Worm (Caenorhabditis elegans): Measurements from ENCODE around the gene dnj-7.

Gene dnj-7

ce11 chrX:7157483-7157882, 36.9 kb upstream of the dnj-7 start:
- TF ChIP-seq mep-1 (tag; optimal IDR thresholded peaks at IDR 0.05) (no peak), blmp-1 (tag; optimal IDR thresholded peaks at IDR 0.05) (no peak), lin-13 (tag; optimal IDR thresholded peaks at IDR 0.05) (no peak), unc-120 (tag; optimal IDR thresholded peaks at IDR 0.05; ENCODE audit: poor library complexity, severe bottlenecking) (no peak), unc-62 (GFP tag; optimal IDR thresholded peaks at IDR 0.05) (no peak), tbx-8 (GFP tag; optimal IDR thresholded peaks at IDR 0.05) (no peak), sptf-1 (tag; optimal IDR thresholded peaks at IDR 0.05) (no peak), elt-3 (tag; optimal IDR thresholded peaks at IDR 0.05) (no peak), zip-8 (tag; optimal IDR thresholded peaks at IDR 0.05) (no peak), hlh-1 (tag; optimal IDR thresholded peaks at IDR 0.05) (no peak)

DNA sequence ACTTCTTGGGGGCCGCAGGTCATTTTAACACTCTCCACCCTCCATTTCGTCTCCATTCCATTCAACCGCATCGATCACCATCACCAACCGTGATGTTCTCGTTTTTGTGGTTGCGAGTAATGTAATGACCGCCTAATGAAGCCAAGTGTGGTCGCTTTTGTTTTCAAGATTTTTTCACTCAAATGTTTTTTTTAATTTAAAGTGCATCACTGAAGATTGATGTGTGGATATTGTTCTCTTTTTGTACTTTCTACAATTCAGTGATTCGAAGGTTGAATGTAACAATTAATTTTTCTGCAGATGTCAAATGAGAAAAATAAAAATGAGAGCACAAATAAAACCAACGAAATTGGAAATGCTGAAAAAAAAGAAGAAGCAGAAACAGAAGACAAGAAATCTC, 35.6 kb upstream of the dnj-7 start, which contains the start of gene pgp-10:
TSS of gene pgp-10 (plus strand) at position 301 of the 400 bp plus-strand sequence.
- TF ChIP-seq ceh-43 (GFP tag; optimal IDR thresholded peaks at IDR 0.05) (no peak), ceh-83 (GFP tag; optimal IDR thresholded peaks at IDR 0.05) (no peak), hlh-1 (tag; optimal IDR thresholded peaks at IDR 0.05) (no peak), mls-2 (tag; optimal IDR thresholded peaks at IDR 0.05) (no peak), elt-3 (tag; optimal IDR thresholded peaks at IDR 0.05) (no peak), ces-1 (GFP tag; optimal IDR thresholded peaks at IDR 0.05) (no peak), nhr-12 (tag; optimal IDR thresholded peaks at IDR 0.05) (no peak), lin-32 (GFP tag; optimal IDR thresholded peaks at IDR 0.05) (no peak), unc-39 (tag; optimal IDR thresholded peaks at IDR 0.05) (no peak), mep-1 (tag; optimal IDR thresholded peaks at IDR 0.05) (no peak), zip-8 (tag; optimal IDR thresholded peaks at IDR 0.05) (no peak), unc-120 (tag; optimal IDR thresholded peaks at IDR 0.05; ENCODE audit: poor library complexity, severe bottlenecking) (no peak), nhr-76 (tag; optimal IDR thresholded peaks at IDR 0.05) (no peak)

ce11 chrX:7162764-7163163, 31.6 kb upstream of the dnj-7 start:
- TF ChIP-seq unc-62 (GFP tag; optimal IDR thresholded peaks at IDR 0.05) (peak; percentile 40), ces-1 (GFP tag; optimal IDR thresholded peaks at IDR 0.05) (no peak), lin-32 (GFP tag; optimal IDR thresholded peaks at IDR 0.05) (peak; percentile 82), ztf-11 (tag; optimal IDR thresholded peaks at IDR 0.05) (no peak), hlh-1 (tag; optimal IDR thresholded peaks at IDR 0.05) (peak; percentile 99)

- TF ChIP-seq unc-120 (tag; optimal IDR thresholded peaks at IDR 0.05; ENCODE audit: poor library complexity, severe bottlenecking) = no peak
These were observed 23.6 kb upstream of the dnj-7 start, which contains the start of gene bar-1 for ce11 chrX:7170575-7171297. Gene bar-1, minus strand, starts transcription at chrX:7170625.

ce11 chrX:7175389-7175788, 19.0 kb upstream of the dnj-7 start:
- no peak for TF ChIP-seq cnd-1 (tag; optimal IDR thresholded peaks at IDR 0.05)
- no peak for TF ChIP-seq lin-32 (GFP tag; optimal IDR thresholded peaks at IDR 0.05)
- TF ChIP-seq lin-13 (tag; optimal IDR thresholded peaks at IDR 0.05) = no peak
- no peak for TF ChIP-seq hlh-1 (tag; optimal IDR thresholded peaks at IDR 0.05)
- no peak for TF ChIP-seq ham-2 (GFP tag; optimal IDR thresholded peaks at IDR 0.05)
- TF ChIP-seq ceh-83 (GFP tag; optimal IDR thresholded peaks at IDR 0.05) = no peak
- no peak for TF ChIP-seq sem-2 (GFP tag; optimal IDR thresholded peaks at IDR 0.05)
- TF ChIP-seq snpc-4 (tag; optimal IDR thresholded peaks at IDR 0.05) = no peak
- no peak for TF ChIP-seq ces-1 (GFP tag; optimal IDR thresholded peaks at IDR 0.05)
- TF ChIP-seq drap-1 (GFP tag; optimal IDR thresholded peaks at IDR 0.05) = no peak
- TF ChIP-seq nhr-12 (tag; optimal IDR thresholded peaks at IDR 0.05) = no peak
- TF ChIP-seq elt-1 (tag; optimal IDR thresholded peaks at IDR 0.05; ENCODE audit: borderline replicate concordance, insufficient read depth) = no peak

DNA sequence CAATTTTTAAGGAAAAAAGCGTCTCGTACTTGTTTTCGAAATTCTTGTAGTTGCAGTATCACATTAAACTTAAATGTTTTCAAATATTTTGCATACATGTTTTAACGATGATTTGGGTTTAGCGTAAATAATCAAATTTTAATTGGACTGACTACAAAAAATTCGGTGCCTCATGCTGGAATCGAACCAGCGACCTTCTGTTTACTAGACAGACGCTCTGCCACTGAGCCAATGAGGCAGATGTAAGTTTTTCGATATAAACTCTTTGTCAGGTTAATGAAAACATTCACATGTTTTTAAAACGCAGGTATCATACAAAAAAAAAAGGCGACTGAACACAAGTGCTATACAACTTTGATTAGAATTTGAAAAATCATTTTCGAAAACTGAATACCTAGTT, 17.5 kb upstream of the dnj-7 start:
- no peak for TF ChIP-seq elt-3 (tag; optimal IDR thresholded peaks at IDR 0.05)
- no peak for TF ChIP-seq mep-1 (tag; optimal IDR thresholded peaks at IDR 0.05)
- TF ChIP-seq sem-2 (GFP tag; optimal IDR thresholded peaks at IDR 0.05) = no peak
- no peak for TF ChIP-seq unc-62 (GFP tag; optimal IDR thresholded peaks at IDR 0.05)
- no peak for TF ChIP-seq sptf-1 (tag; optimal IDR thresholded peaks at IDR 0.05)
- TF ChIP-seq tbx-8 (GFP tag; optimal IDR thresholded peaks at IDR 0.05) = no peak
- TF ChIP-seq snpc-4 (tag; optimal IDR thresholded peaks at IDR 0.05) = no peak
- no peak for TF ChIP-seq nhr-12 (tag; optimal IDR thresholded peaks at IDR 0.05)
- TF ChIP-seq ham-2 (GFP tag; optimal IDR thresholded peaks at IDR 0.05) = no peak
- TF ChIP-seq drap-1 (GFP tag; optimal IDR thresholded peaks at IDR 0.05) = no peak
- no peak for TF ChIP-seq ceh-39 (tag; optimal IDR thresholded peaks at IDR 0.05)
- TF ChIP-seq hlh-1 (tag; optimal IDR thresholded peaks at IDR 0.05) = no peak
- no peak for TF ChIP-seq M03D4.4 (tag; optimal IDR thresholded peaks at IDR 0.05)
- TF ChIP-seq blmp-1 (tag; optimal IDR thresholded peaks at IDR 0.05) = no peak

Data from whole organism, mixed stage, embryonic.